Fruit fly (Drosophila melanogaster) Kc167 (cell line): Measurements from ENCODE around the gene CG42713.

Source experiments
- Myc ChIP-seq: fragments of >200 bp; optimal IDR thresholded peaks from 2 replicates; lab custom pipeline; 2017; ENCODE audit warnings: missing external identifiers
- Sin3A ChIP-seq: fragments of >200 bp; optimal IDR thresholded peaks from 2 replicates; lab custom pipeline; 2018; ENCODE audit warnings: missing external identifiers
- h ChIP-seq: fragments of >200 bp; optimal IDR thresholded peaks from 3 replicates; lab custom pipeline; 2018; ENCODE audit warnings: missing external identifiers
- insv ChIP-seq: fragments of >200 bp; optimal IDR thresholded peaks from 3 replicates; lab custom pipeline; 2018; ENCODE audit warnings: missing external identifiers
- psq ChIP-seq: fragments of >200 bp; optimal IDR thresholded peaks from 2 replicates; lab custom pipeline; 2017; ENCODE audit warnings: missing external identifiers
- ttk ChIP-seq: sonication (Bioruptor generic); optimal IDR thresholded peaks from 2 replicates; lab custom pipeline; 2017; ENCODE audit warnings: missing external identifiers

The CG42713 gene

dm6 chr2L:8931176-8931575 is 39.9 kb downstream of the CG42713 start:
- no peak for TF ChIP-seq psq (lab: Kevin White, UChicago)
- no peak for TF ChIP-seq Myc (lab: Kevin White, UChicago)
- TF ChIP-seq Sin3A (lab: Kevin White, UChicago): no peak

- TF ChIP-seq psq (lab: Kevin White, UChicago) (no peak), insv (lab: Kevin White, UChicago) (no peak), h (no peak), ttk (lab: Kevin White, UChicago) (no peak), Sin3A (lab: Kevin White, UChicago) (no peak), Myc (lab: Kevin White, UChicago) (no peak)
Measured at dm6 chr2L:8933710-8934242, 42.5 kb downstream of the CG42713 start, which contains the start of gene Tsp29Fa. Gene Tsp29Fa, plus strand, starts transcription at chr2L:8933962.

dm6 chr2L:8937003-8937402 is 45.8 kb downstream of the CG42713 start, which contains the start of gene Tsp29Fb:
Gene Tsp29Fb, plus strand, starts transcription at chr2L:8937390.
- TF ChIP-seq insv (lab: Kevin White, UChicago) (no peak), psq (lab: Kevin White, UChicago) (no peak), Sin3A (lab: Kevin White, UChicago) (no peak), ttk (lab: Kevin White, UChicago) (no peak), Myc (lab: Kevin White, UChicago) (no peak), h (no peak)

- no peak for TF ChIP-seq insv (lab: Kevin White, UChicago)
- no peak for TF ChIP-seq ttk (lab: Kevin White, UChicago)
- no peak for TF ChIP-seq Myc (lab: Kevin White, UChicago)
- TF ChIP-seq psq (lab: Kevin White, UChicago): no peak
- no peak for TF ChIP-seq h
- no peak for TF ChIP-seq Sin3A (lab: Kevin White, UChicago)
Measured at dm6 chr2L:8937837-8938413, 46.7 kb downstream of the CG42713 start.

dm6 chr2L:8940680-8941079 is 49.4 kb downstream of the CG42713 start:
- no peak for TF ChIP-seq ttk (lab: Kevin White, UChicago)
- no peak for TF ChIP-seq Sin3A (lab: Kevin White, UChicago)
- TF ChIP-seq Myc (lab: Kevin White, UChicago): no peak
- TF ChIP-seq insv (lab: Kevin White, UChicago): no peak
- no peak for TF ChIP-seq psq (lab: Kevin White, UChicago)
- no peak for TF ChIP-seq h
